Worm (Caenorhabditis elegans) whole organism, L4 larva: ENCODE data around the gene twk-22.

Experiments used
- F26F4.8 ChIP-seq: fragments of 200-800 bp; sonication (Bioruptor generic); conservative IDR thresholded peaks from 2 replicates; pipeline ENCODE4 v1.3.6; 2022; ENCODE audit warnings: missing genetic modification characterization, missing compliant biosample characterization
- R02D3.7 ChIP-seq: fragments of 150-350 bp; sonication (generic microtip); optimal IDR thresholded peaks from 3 replicates; lab custom pipeline; 2014; ENCODE audit warnings: missing biosample characterization, missing genetic modification characterization
- Y48G9A.11 ChIP-seq: fragments of 200-800 bp; sonication (Bioruptor generic); IDR thresholded peaks from 2 replicates; pipeline ENCODE4 v1.3.6; 2022; ENCODE audit warnings: missing genetic modification reagents, missing genetic modification characterization, missing compliant biosample characterization
- Y75B8A.6 ChIP-seq: fragments of 200-800 bp; sonication (Bioruptor generic); IDR thresholded peaks from 2 replicates; pipeline ENCODE4 v1.3.6; 2022; ENCODE audit warnings: missing genetic modification reagents, missing genetic modification characterization, missing compliant biosample characterization
- ZK546.5 ChIP-seq, 2 experiments: sonication (generic microtip); optimal IDR thresholded peaks; 2 replicates each; lab custom pipeline; 2017; ENCODE audit warnings: missing biosample characterization in 2 of 2, missing genetic modification characterization in 2 of 2
- ceh-20 ChIP-seq: fragments of 200-800 bp; sonication (Bioruptor generic); IDR thresholded peaks from 2 replicates; pipeline ENCODE4 v1.3.6; 2022; ENCODE audit warnings: missing genetic modification reagents, missing genetic modification characterization, missing compliant biosample characterization
- ceh-82 ChIP-seq: sonication (generic microtip); optimal IDR thresholded peaks from 2 replicates; lab custom pipeline; 2017; ENCODE audit warnings: missing biosample characterization, missing genetic modification characterization
- ctbp-1 ChIP-seq: fragments of 200-800 bp; sonication (Bioruptor generic); IDR thresholded peaks from 2 replicates; pipeline ENCODE4 v1.3.6; 2022; ENCODE audit warnings: missing genetic modification reagents, missing genetic modification characterization, missing compliant biosample characterization
- daf-12 ChIP-seq: fragments of 150-350 bp; optimal IDR thresholded peaks from 2 replicates; lab custom pipeline; 2014; ENCODE audit warnings: missing biosample characterization, missing genetic modification reagents, missing genetic modification characterization
- daf-16 ChIP-seq, 3 experiments: sonication (generic microtip); optimal IDR thresholded peaks; 2 replicates each; lab custom pipeline; 2016 to 2017; ENCODE audit warnings: missing genetic modification characterization in 3 of 3, missing genetic modification reagents in 3 of 3, mild to moderate bottlenecking in 2 of 3, missing compliant biosample characterization in 2 of 3, missing biosample characterization in 1 of 3, moderate library complexity in 1 of 3
- dmd-9 ChIP-seq: fragments of 200-800 bp; sonication (Bioruptor generic); IDR thresholded peaks from 2 replicates; pipeline ENCODE4 v1.3.6; 2022; ENCODE audit warnings: missing genetic modification reagents, missing genetic modification characterization, missing compliant biosample characterization
- egl-43 ChIP-seq: fragments of 200-800 bp; sonication (Bioruptor generic); IDR thresholded peaks from 2 replicates; pipeline ENCODE4 v1.3.6; 2022; ENCODE audit warnings: missing genetic modification reagents, missing genetic modification characterization, missing compliant biosample characterization
- fkh-10 ChIP-seq: fragments of 150-350 bp; optimal IDR thresholded peaks from 2 replicates; lab custom pipeline; 2014; ENCODE audit warnings: missing biosample characterization, missing genetic modification reagents, missing genetic modification characterization
- hlh-11 ChIP-seq: fragments of 200-800 bp; sonication (Bioruptor generic); optimal IDR thresholded peaks from 2 replicates; lab custom pipeline; 2018; ENCODE audit warnings: mild to moderate bottlenecking, missing genetic modification characterization, missing compliant biosample characterization
- hlh-30 ChIP-seq: sonication (generic microtip); optimal IDR thresholded peaks from 2 replicates; lab custom pipeline; 2017; ENCODE audit warnings: antibody characterized with exemption, mild to moderate bottlenecking, missing genetic modification characterization, missing compliant biosample characterization; ENCODE audit not compliant: insufficient read depth
- lin-1 ChIP-seq: fragments of 200-800 bp; sonication (Bioruptor generic); IDR thresholded peaks from 2 replicates; pipeline ENCODE4 v1.3.6; 2022; ENCODE audit warnings: missing genetic modification reagents, missing genetic modification characterization, missing compliant biosample characterization
- lin-15B ChIP-seq: fragments of 150-350 bp; sonication (generic microtip); optimal IDR thresholded peaks from 3 replicates; lab custom pipeline; 2014; ENCODE audit warnings: missing biosample characterization, missing genetic modification characterization
- mep-1 ChIP-seq: fragments of 150-350 bp; sonication (generic microtip); optimal IDR thresholded peaks from 3 replicates; lab custom pipeline; 2014; ENCODE audit warnings: missing biosample characterization, missing genetic modification characterization
- nhr-10 ChIP-seq: fragments of 150-350 bp; optimal IDR thresholded peaks from 2 replicates; lab custom pipeline; 2014; ENCODE audit warnings: missing biosample characterization, missing genetic modification characterization
- nhr-11 ChIP-seq: fragments of 150-350 bp; optimal IDR thresholded peaks from 2 replicates; lab custom pipeline; 2014; ENCODE audit warnings: missing biosample characterization, missing genetic modification characterization
- nhr-41 ChIP-seq: fragments of 200-800 bp; sonication (Bioruptor generic); IDR thresholded peaks from 2 replicates; pipeline ENCODE4 v1.3.6; 2022; ENCODE audit warnings: missing genetic modification reagents, missing genetic modification characterization, missing compliant biosample characterization
- nhr-6 ChIP-seq: fragments of 150-350 bp; optimal IDR thresholded peaks from 2 replicates; lab custom pipeline; 2014; ENCODE audit warnings: missing biosample characterization, missing genetic modification characterization
- pha-4 ChIP-seq, 2 experiments: fragments of 150-350 bp in 1 of 2; fragments of 200-800 bp in 1 of 2; sonication (Bioruptor generic) in 1 of 2; IDR thresholded peaks in 1 of 2; optimal IDR thresholded peaks in 1 of 2; 2 replicates each; pipeline versions ENCODE4 v1.3.6 to Lab custom; 2014 to 2022; ENCODE audit warnings: missing genetic modification characterization in 2 of 2, missing genetic modification reagents in 2 of 2, missing biosample characterization in 1 of 2, missing compliant biosample characterization in 1 of 2
- php-3 ChIP-seq: fragments of 200-800 bp; sonication (Bioruptor generic); IDR thresholded peaks from 2 replicates; pipeline ENCODE4 v1.3.6; 2022; ENCODE audit warnings: missing genetic modification reagents, missing genetic modification characterization, missing compliant biosample characterization
- pqm-1 ChIP-seq: sonication (generic microtip); optimal IDR thresholded peaks from 2 replicates; lab custom pipeline; 2017; ENCODE audit warnings: missing biosample characterization, missing genetic modification characterization
- rbr-2 ChIP-seq: sonication (generic microtip); optimal IDR thresholded peaks from 2 replicates; lab custom pipeline; 2016; ENCODE audit warnings: missing genotype, missing genetic modification characterization, missing compliant biosample characterization
- tra-1 ChIP-seq: fragments of 200-800 bp; sonication (Bioruptor generic); IDR thresholded peaks from 2 replicates; pipeline ENCODE4 v1.3.6; 2022; ENCODE audit warnings: missing genetic modification reagents, missing genetic modification characterization, missing compliant biosample characterization
- unc-130 ChIP-seq: sonication (generic microtip); optimal IDR thresholded peaks from 2 replicates; lab custom pipeline; 2016; ENCODE audit warnings: missing genetic modification reagents, missing genetic modification characterization, missing compliant biosample characterization
- unc-62 ChIP-seq, 3 experiments: fragments of 150-350 bp in 1 of 3; sonication (generic microtip); optimal IDR thresholded peaks in 2 of 3; peaks in 1 of 3; 1 replicate in 1 of 3; 2 replicates in 2 of 3; lab custom pipeline; 2014 to 2017; ENCODE audit warnings: missing biosample characterization in 3 of 3, missing genetic modification characterization in 3 of 3, missing genetic modification reagents in 3 of 3, missing genotype in 1 of 3
- vab-7 ChIP-seq: fragments of 200-800 bp; sonication (Bioruptor generic); IDR thresholded peaks from 2 replicates; pipeline ENCODE4 v1.3.6; 2022; ENCODE audit warnings: missing genetic modification reagents, missing genetic modification characterization, missing compliant biosample characterization
- zfp-2 ChIP-seq: sonication (generic microtip); optimal IDR thresholded peaks from 2 replicates; lab custom pipeline; 2016; ENCODE audit warnings: mild to moderate bottlenecking, missing genetic modification characterization, missing compliant biosample characterization
- zip-11 ChIP-seq: fragments of 200-800 bp; sonication (Bioruptor generic); IDR thresholded peaks from 2 replicates; pipeline ENCODE4 v1.3.6; 2022; ENCODE audit warnings: missing genetic modification characterization, missing compliant biosample characterization

The twk-22 gene

DNA sequence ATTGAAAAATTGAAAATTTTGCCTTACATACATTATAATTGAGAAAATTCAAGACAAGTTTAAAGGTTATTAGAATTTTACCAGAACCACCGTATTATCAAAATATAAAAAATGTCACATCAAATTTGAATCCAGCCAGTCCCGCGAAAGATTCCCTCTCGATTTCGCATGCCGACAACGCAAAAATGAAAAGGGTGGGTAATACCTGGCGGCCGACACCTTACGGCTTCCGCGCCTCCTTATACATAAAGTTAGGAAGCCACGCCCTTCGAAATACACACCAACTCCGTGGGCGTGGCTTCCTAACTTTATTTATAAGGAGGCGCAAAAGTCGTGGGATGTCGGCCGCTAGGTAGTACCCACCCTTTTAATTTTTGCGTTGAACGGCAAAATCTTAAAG lies 51.3 kb downstream of the twk-22 start (continued):
- TF ChIP-seq ceh-82 = no peak
- TF ChIP-seq tra-1 (GFP tag; lab: Robert Waterston, UW) = 0 out of 2 replicates have a peak, but pooled peaks have one; percentile 9
- no peak for TF ChIP-seq nhr-11 (tag; lab: Kevin White, UChicago)
- TF ChIP-seq ZK546.5 (tag; optimal IDR thresholded peaks at IDR 0.05; lab: Kevin White, UChicago) = no peak
- TF ChIP-seq zfp-2 (tag; lab: Kevin White, UChicago) = no peak
- TF ChIP-seq pqm-1 = no peak
- TF ChIP-seq unc-130 (GFP tag; lab: Kevin White, UChicago) = no peak
- TF ChIP-seq zip-11 (GFP tag; lab: Robert Waterston, UW) = no peak
- TF ChIP-seq dmd-9 (GFP tag; lab: Robert Waterston, UW) = 0 out of 2 replicates have a peak, but pooled peaks have one; percentile 19
- TF ChIP-seq mep-1 (tag; lab: Kevin White, UChicago) = no peak
- no peak for TF ChIP-seq egl-43 (GFP tag; lab: Robert Waterston, UW)
- TF ChIP-seq daf-12 (tag; lab: Kevin White, UChicago) = no peak
- TF ChIP-seq hlh-30 (tag; lab: Kevin White, UChicago) = no peak
- TF ChIP-seq F26F4.8 (GFP tag; lab: Robert Waterston, UW) = no peak
- TF ChIP-seq ctbp-1 (GFP tag; lab: Robert Waterston, UW) = 0 out of 2 replicates have a peak, but pooled peaks have one; percentile 25
- no peak for TF ChIP-seq nhr-6 (tag; lab: Kevin White, UChicago)
- no peak for TF ChIP-seq rbr-2 (tag; lab: Kevin White, UChicago)

DNA sequence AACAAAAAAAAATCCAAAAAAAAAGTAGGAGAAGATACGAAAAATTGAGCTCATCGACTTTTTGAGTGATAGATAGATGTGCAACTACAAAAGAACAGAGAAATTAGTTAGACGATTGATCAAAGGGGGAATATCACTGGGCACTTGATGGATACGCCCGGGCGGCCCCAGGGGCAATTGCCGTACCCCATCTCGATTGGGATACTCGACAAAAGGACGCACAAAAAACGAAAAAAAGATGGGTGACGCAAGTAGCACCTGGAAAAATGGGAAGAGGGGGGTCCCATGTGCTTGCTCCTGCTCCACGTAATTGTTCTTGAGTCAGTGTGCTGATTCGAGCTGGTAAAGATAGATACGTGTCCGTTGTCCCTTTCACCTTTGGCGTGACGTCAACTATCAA lies 54.7 kb downstream of the twk-22 start:
- TF ChIP-seq nhr-10 (tag; lab: Kevin White, UChicago) (no peak), ceh-20 (GFP tag; lab: Robert Waterston, UW) (peak; percentile 25; the same call in 1 of the 2 replicates), fkh-10 (peak; percentile 58), R02D3.7 (tag; lab: Kevin White, UChicago) (no peak), lin-15B (no peak), lin-1 (GFP tag; lab: Robert Waterston, UW) (0 out of 2 replicates have a peak, but pooled peaks have one; percentile 17), vab-7 (GFP tag; lab: Robert Waterston, UW) (no peak), hlh-11 (peak; percentile 31)

DNA sequence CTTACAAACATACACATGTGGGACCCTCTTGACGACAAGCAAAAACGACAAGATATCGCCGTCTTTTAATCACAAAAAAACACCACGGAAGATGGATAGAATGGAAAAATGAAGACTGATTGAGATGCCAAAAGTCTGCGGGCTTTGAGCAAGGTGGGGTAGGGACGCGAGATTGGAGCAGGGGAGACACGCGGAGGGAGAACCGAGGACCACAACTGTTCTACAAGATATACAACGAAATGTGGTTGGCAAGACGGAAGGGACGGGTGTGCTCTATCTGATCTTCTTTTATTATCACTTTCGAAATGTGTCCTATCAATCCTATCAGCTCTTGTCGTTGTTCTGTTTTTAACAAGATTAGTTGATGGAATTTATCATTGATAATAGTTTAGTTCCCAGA lies 57.4 kb downstream of the twk-22 start:
- TF ChIP-seq php-3 (GFP tag; lab: Robert Waterston, UW) (no peak), daf-12 (tag; lab: Kevin White, UChicago) (no peak), fkh-10 (peak; percentile 75), daf-16 (GFP tag; optimal IDR thresholded peaks at IDR 0.05; lab: Kevin White, UChicago) (peak in 1 of 2 experiments; percentile 84), daf-16 (tag; optimal IDR thresholded peaks at IDR 0.05; lab: Kevin White, UChicago) (no peak), mep-1 (tag; lab: Kevin White, UChicago) (no peak), pha-4 (GFP tag; IDR thresholded peaks at IDR 0.05; lab: Robert Waterston, UW) (no peak), pha-4 (tag; optimal IDR thresholded peaks at IDR 0.05; lab: Kevin White, UChicago) (no peak), Y75B8A.6 (GFP tag; lab: Robert Waterston, UW) (no peak), lin-1 (GFP tag; lab: Robert Waterston, UW) (no peak), nhr-41 (no peak), unc-62 (GFP tag; optimal IDR thresholded peaks at IDR 0.05 in 1 of 2; lab: Kevin White, UChicago) (peak in 1 of 2 experiments; percentile 28), unc-62 (tag; optimal IDR thresholded peaks at IDR 0.05; lab: Kevin White, UChicago) (no peak), Y48G9A.11 (GFP tag; lab: Robert Waterston, UW) (no peak)
